Worm (Caenorhabditis elegans) whole organism, dauer: ENCODE results near the gene Y6G8.16.
"Not testable (repeated sequence)": the region's sequence is repeated elsewhere in the genome, so short reads cannot be mapped to it uniquely, and the experiment has no call there.

ENCODE experiments used
- unc-62 ChIP-seq: sonication (generic microtip); optimal IDR thresholded peaks from 2 replicates; lab custom pipeline; 2017; ENCODE audit warnings: missing biosample characterization, missing genetic modification reagents, missing genetic modification characterization

Gene Y6G8.16

ce11 chrV:17606050-17606449, at the start of gene Y6G8.16:
Gene Y6G8.16, plus strand, starts transcription at chrV:17606350.
- TF ChIP-seq unc-62 (GFP tag; lab: Kevin White, UChicago): not testable (repeated sequence)

- no peak for TF ChIP-seq unc-62 (GFP tag; lab: Kevin White, UChicago)
Measured at ce11 chrV:17558377-17558776, 47.8 kb upstream of the Y6G8.16 start, which contains the start of gene fbxa-174. Gene fbxa-174, minus strand, starts transcription at chrV:17558477.

ce11 chrV:17558946-17559345, 47.2 kb upstream of the Y6G8.16 start, which contains the start of gene fbxa-172:
Gene fbxa-172, plus strand, starts transcription at chrV:17559246.
- TF ChIP-seq unc-62 (GFP tag; lab: Kevin White, UChicago): no peak

ce11 chrV:17565903-17566302, 40.2 kb upstream of the Y6G8.16 start, which contains the start of gene fbxa-171:
Gene fbxa-171, minus strand, starts transcription at chrV:17566003.
- no peak for TF ChIP-seq unc-62 (GFP tag; lab: Kevin White, UChicago)

- TF ChIP-seq unc-62 (GFP tag; lab: Kevin White, UChicago): no peak
Measured at ce11 chrV:17566850-17567249, 39.3 kb upstream of the Y6G8.16 start, which contains the start of gene C38D9.2. Gene C38D9.2, plus strand, starts transcription at chrV:17567150.

ce11 chrV:17580017-17580416, 26.1 kb upstream of the Y6G8.16 start:
- no peak for TF ChIP-seq unc-62 (GFP tag; lab: Kevin White, UChicago)

ce11 chrV:17584352-17584843, 21.8 kb upstream of the Y6G8.16 start, which contains the start of gene fbxa-133:
Gene fbxa-133, plus strand, starts transcription at chrV:17584793.
- TF ChIP-seq unc-62 (GFP tag; lab: Kevin White, UChicago): not testable (repeated sequence)

- no peak for TF ChIP-seq unc-62 (GFP tag; lab: Kevin White, UChicago)
Measured at ce11 chrV:17595691-17596090, 10.5 kb upstream of the Y6G8.16 start.

ce11 chrV:17598810-17599209, 7.3 kb upstream of the Y6G8.16 start, which contains the start of gene Y6G8.2:
Gene Y6G8.2, minus strand, starts transcription at chrV:17598956.
- TF ChIP-seq unc-62 (GFP tag; lab: Kevin White, UChicago): no peak

ce11 chrV:17601520-17601919, 4.6 kb upstream of the Y6G8.16 start, which contains the start of gene ztf-25:
Gene ztf-25, plus strand, starts transcription at chrV:17601820.
- no peak for TF ChIP-seq unc-62 (GFP tag; lab: Kevin White, UChicago)

- no peak for TF ChIP-seq unc-62 (GFP tag; lab: Kevin White, UChicago)
Measured at ce11 chrV:17607797-17608196, 1.6 kb downstream of the Y6G8.16 start, which contains the start of gene srz-91. Gene srz-91, plus strand, starts transcription at chrV:17608097.

- TF ChIP-seq unc-62 (GFP tag; lab: Kevin White, UChicago): not testable (repeated sequence)
Measured at ce11 chrV:17610503-17610902, 4.4 kb downstream of the Y6G8.16 start, which contains the start of gene Y6G8.15. Gene Y6G8.15, minus strand, starts transcription at chrV:17610603.

- TF ChIP-seq unc-62 (GFP tag; lab: Kevin White, UChicago): no peak
Measured at ce11 chrV:17614251-17614650, 8.1 kb downstream of the Y6G8.16 start, which contains the start of gene Y6G8.14. Gene Y6G8.14, minus strand, starts transcription at chrV:17614351.

ce11 chrV:17615609-17616008, 9.5 kb downstream of the Y6G8.16 start, which contains the start of gene Y6G8.5:
Gene Y6G8.5, minus strand, starts transcription at chrV:17615709.
- TF ChIP-seq unc-62 (GFP tag; lab: Kevin White, UChicago): no peak

ce11 chrV:17616807-17617206, 10.7 kb downstream of the Y6G8.16 start, which contains the start of gene Y6G8.6:
Gene Y6G8.6, minus strand, starts transcription at chrV:17616904.
- TF ChIP-seq unc-62 (GFP tag; lab: Kevin White, UChicago): no peak

- TF ChIP-seq unc-62 (GFP tag; lab: Kevin White, UChicago): no peak
Measured at ce11 chrV:17620266-17620665, 14.1 kb downstream of the Y6G8.16 start, which contains the start of gene Y6G8.8. Gene Y6G8.8, plus strand, starts transcription at chrV:17620566.

ce11 chrV:17623230-17623629, 17.1 kb downstream of the Y6G8.16 start, which contains the start of gene F57G4.1:
Gene F57G4.1, plus strand, starts transcription at chrV:17623530.
- TF ChIP-seq unc-62 (GFP tag; lab: Kevin White, UChicago): no peak
